Worm (Caenorhabditis elegans): ENCODE results near the gene C04E12.4.

The C04E12.4 gene

DNA sequence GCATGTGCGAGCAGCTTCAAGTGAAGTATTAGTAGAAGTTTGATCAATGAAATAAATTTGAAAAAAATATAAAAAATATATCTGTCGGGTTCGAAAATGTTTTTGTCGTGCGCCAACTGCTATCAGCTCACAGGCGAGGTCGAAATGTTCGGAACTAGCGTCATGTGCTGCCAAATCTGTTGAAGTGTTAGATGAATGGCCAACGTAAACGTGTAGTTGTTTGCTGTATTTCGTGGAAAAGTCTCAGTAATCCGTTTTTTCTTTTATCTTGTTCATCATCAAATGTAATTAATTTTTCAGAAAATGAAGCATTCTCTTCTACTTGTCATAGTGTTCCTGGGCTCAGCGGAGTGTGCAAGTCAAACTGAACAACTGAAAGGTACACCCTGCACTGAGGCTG lies 12.7 kb upstream of the C04E12.4 start, which contains the start of gene C17B7.15:
TSS of gene C17B7.15 (plus strand) at position 301 of the 400 bp plus-strand sequence.
- TF ChIP-seq sma-9 (GFP tag; optimal IDR thresholded peaks at IDR 0.05) (peak; percentile 25), sma-9 (tag; optimal IDR thresholded peaks at IDR 0.05) (no peak), egl-27 (tag; optimal IDR thresholded peaks at IDR 0.05) (no peak), skn-1 (tag; optimal IDR thresholded peaks at IDR 0.05) (no peak)

ce11 chrV:3351266-3351665 lies 11.3 kb upstream of the C04E12.4 start, which contains the start of gene str-63:
Gene str-63 (plus strand): TSS chrV:3351566.
- TF ChIP-seq unc-55 (GFP tag; optimal IDR thresholded peaks at IDR 0.05), result no peak
- TF ChIP-seq egl-27 (tag; optimal IDR thresholded peaks at IDR 0.05), result no peak
- TF ChIP-seq alr-1 (tag; optimal IDR thresholded peaks at IDR 0.05), result no peak
- no peak for TF ChIP-seq unc-62 (GFP tag; optimal IDR thresholded peaks at IDR 0.05)
- TF ChIP-seq blmp-1 (tag; optimal IDR thresholded peaks at IDR 0.05; ENCODE audit: insufficient read depth), result no peak
- no peak for TF ChIP-seq unc-39 (tag; optimal IDR thresholded peaks at IDR 0.05)
- no peak for TF ChIP-seq elt-3 (tag; optimal IDR thresholded peaks at IDR 0.05)
- no peak for TF ChIP-seq gmeb-1 (tag; optimal IDR thresholded peaks at IDR 0.05)
- TF ChIP-seq nhr-6 (tag; optimal IDR thresholded peaks at IDR 0.05), result no peak
- TF ChIP-seq ztf-1 (GFP tag; conservative IDR thresholded peaks at IDR 0.05), result no peak
- TF ChIP-seq Y55F3AM.14 (GFP tag; optimal IDR thresholded peaks at IDR 0.05), result no peak
- TF ChIP-seq lin-39 (tag; optimal IDR thresholded peaks at IDR 0.05), result no peak
- no peak for TF ChIP-seq nhr-25 (tag; optimal IDR thresholded peaks at IDR 0.05)
- no peak for TF ChIP-seq ceh-16 (tag; optimal IDR thresholded peaks at IDR 0.05)
- TF ChIP-seq nhr-10 (tag; optimal IDR thresholded peaks at IDR 0.05), result no peak
- TF ChIP-seq zag-1 (tag; optimal IDR thresholded peaks at IDR 0.05), result no peak
- TF ChIP-seq mbf-1 (tag; optimal IDR thresholded peaks at IDR 0.05), result no peak

DNA sequence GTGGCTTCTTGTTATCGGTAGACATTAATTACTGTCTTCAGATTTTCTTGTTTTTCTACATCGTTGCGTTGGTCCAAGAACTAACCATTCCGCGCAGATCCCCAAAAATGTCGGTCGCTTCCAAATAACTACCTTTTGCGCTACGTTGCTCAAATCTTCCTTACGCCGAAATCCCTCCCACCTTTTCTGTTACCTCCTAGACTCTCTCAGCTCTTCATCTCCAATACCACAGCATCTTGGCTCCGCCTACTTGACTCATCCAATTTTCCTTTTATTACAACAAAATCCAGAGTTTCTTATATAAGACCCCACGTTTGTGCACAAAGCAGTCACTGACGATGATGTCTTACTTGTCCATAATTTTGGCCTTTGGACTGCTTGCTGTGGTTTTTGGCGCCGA lies 9.7 kb upstream of the C04E12.4 start, which contains the start of gene C17B7.12:
TSS of gene C17B7.12 (plus strand) at position 301 of the 400 bp plus-strand sequence.
- TF ChIP-seq unc-62 (GFP tag; optimal IDR thresholded peaks at IDR 0.05) (no peak), lin-39 (tag; optimal IDR thresholded peaks at IDR 0.05) (no peak), nhr-77 (tag; optimal IDR thresholded peaks at IDR 0.05) (no peak), gmeb-1 (tag; optimal IDR thresholded peaks at IDR 0.05) (no peak), C34F6.9 (tag; optimal IDR thresholded peaks at IDR 0.05) (no peak), ztf-11 (tag; optimal IDR thresholded peaks at IDR 0.05) (no peak), nhr-23 (tag; optimal IDR thresholded peaks at IDR 0.05) (no peak), nhr-11 (tag; optimal IDR thresholded peaks at IDR 0.05) (no peak), F13H6.1 (tag; optimal IDR thresholded peaks at IDR 0.05) (no peak), lsy-2 (tag; optimal IDR thresholded peaks at IDR 0.05) (no peak), lin-13 (GFP tag; optimal IDR thresholded peaks at IDR 0.05) (no peak)

- TF ChIP-seq lin-39 (tag; optimal IDR thresholded peaks at IDR 0.05) (no peak), elt-1 (tag; optimal IDR thresholded peaks at IDR 0.05) (peak; percentile 2), nhr-129 (tag; optimal IDR thresholded peaks at IDR 0.05) (no peak), C34F6.9 (tag; optimal IDR thresholded peaks at IDR 0.05) (no peak), sma-9 (GFP tag; optimal IDR thresholded peaks at IDR 0.05) (peak; percentile 23), sma-9 (tag; optimal IDR thresholded peaks at IDR 0.05) (no peak), nhr-23 (tag; optimal IDR thresholded peaks at IDR 0.05) (no peak), gmeb-1 (tag; optimal IDR thresholded peaks at IDR 0.05) (no peak), mbf-1 (tag; optimal IDR thresholded peaks at IDR 0.05) (no peak)
Observed at ce11 chrV:3355544-3355943, 7.0 kb upstream of the C04E12.4 start.

DNA sequence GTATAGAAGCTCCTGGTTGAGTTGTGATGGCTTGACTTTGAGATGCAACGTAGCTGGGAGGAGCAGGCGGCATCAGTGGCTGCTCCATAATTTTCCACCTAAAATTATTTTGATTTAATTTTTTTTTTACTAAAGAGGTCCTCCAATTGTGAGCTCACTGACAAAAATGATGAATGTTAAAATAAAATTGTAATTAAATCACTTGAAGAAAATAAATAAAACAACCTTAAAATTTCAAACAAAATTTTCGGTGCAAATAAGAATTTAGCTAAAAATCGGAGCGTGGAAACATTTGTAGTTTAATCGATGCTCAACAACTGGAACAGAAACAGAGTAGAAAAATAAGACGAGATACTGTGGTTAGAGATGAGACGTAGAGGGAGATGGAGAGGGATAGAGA lies 5.5 kb upstream of the C04E12.4 start, which contains the start of gene scrm-3:
TSS of gene scrm-3 (minus strand) at position 101 of the 400 bp plus-strand sequence.
- TF ChIP-seq unc-39 (tag; optimal IDR thresholded peaks at IDR 0.05), result no peak
- no peak for TF ChIP-seq snpc-4 (tag; optimal IDR thresholded peaks at IDR 0.05)
- TF ChIP-seq crh-2 (tag; optimal IDR thresholded peaks at IDR 0.05), result no peak
- TF ChIP-seq aly-2 (tag; optimal IDR thresholded peaks at IDR 0.05), result no peak
- no peak for TF ChIP-seq ztf-1 (GFP tag; conservative IDR thresholded peaks at IDR 0.05)
- TF ChIP-seq ama-1 (optimal IDR thresholded peaks at IDR 0.05), result no peak
- TF ChIP-seq nhr-237 (tag; optimal IDR thresholded peaks at IDR 0.05), result no peak

Measured in whole organism, L2 larva.